Fruit fly (Drosophila melanogaster) S2 (cell line): Measurements from ENCODE around the gene MnM.

Source experiments
- CG8478 ChIP-seq: fragments of >200 bp; optimal IDR thresholded peaks from 2 replicates; lab custom pipeline; 2018
- CTCF ChIP-seq, 2 experiments: fragments of >200 bp; optimal IDR thresholded peaks; 2 replicates each; lab custom pipeline; 2018

DNA sequence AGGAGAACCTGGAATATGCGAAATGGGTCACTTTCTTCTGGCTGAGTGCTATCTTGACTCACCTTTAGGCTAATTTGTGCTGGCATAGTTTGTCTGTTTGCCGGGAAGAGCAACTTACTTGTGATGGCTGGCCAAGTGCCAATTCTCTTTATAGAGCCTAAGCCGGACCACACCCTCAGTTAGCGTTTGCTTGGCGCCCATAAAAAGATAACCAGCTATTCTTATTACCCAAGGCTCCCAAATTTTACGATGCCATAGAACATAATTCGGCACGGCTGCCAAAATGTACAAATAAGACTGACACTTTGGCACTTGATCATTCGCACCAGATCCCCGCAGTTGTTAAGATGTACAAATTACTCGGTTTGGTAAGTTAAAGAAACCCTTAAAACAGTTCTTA, 11.3 kb upstream of the MnM start, which contains the start of the genes CG42525 and CG14958:
- TF ChIP-seq CTCF (optimal IDR thresholded peaks at IDR 0.05; lab: Kevin White, UChicago) (no peak), CG8478 (lab: Kevin White, UChicago) (no peak)
